Worm (Caenorhabditis elegans) whole organism, L4/young adult: ENCODE measurements around the gene F28A10.13.

Experiments used
- W03F9.2 ChIP-seq: fragments of 150-350 bp; optimal IDR thresholded peaks from 2 replicates; lab custom pipeline; 2014; ENCODE audit warnings: missing biosample characterization, missing genetic modification characterization
- dao-5 ChIP-seq: sonication (generic microtip); optimal IDR thresholded peaks from 2 replicates; lab custom pipeline; 2016; ENCODE audit warnings: missing genotype, missing genetic modification characterization, moderate library complexity, missing compliant biosample characterization
- him-1 ChIP-seq: sonication (generic microtip); optimal IDR thresholded peaks from 2 replicates; lab custom pipeline; 2016; ENCODE audit warnings: missing genotype, missing genetic modification reagents, missing genetic modification characterization, missing compliant biosample characterization

ce11 chrII:880666-881226 lies 32.1 kb downstream of the F28A10.13 start:
- no peak for TF ChIP-seq W03F9.2 (tag; lab: Kevin White, UChicago)
- no peak for TF ChIP-seq him-1 (tag; lab: Kevin White, UChicago)
- no peak for TF ChIP-seq dao-5
